Fruit fly (Drosophila melanogaster) whole organism, embryonic: Measurements from ENCODE around the gene mmy.
A peak's percentile ranks its signal among the peaks of the same experiment; 100 is the strongest.

Experiments
- Atf6 ChIP-seq: fragments of 200-800 bp; sonication (Bioruptor generic); IDR thresholded peaks from 2 replicates; pipeline ENCODE4 v1.3.6; 2022; ENCODE audit warnings: missing biosample characterization, missing genetic modification characterization
- Awh ChIP-seq: fragments of 200-800 bp; sonication (Bioruptor generic); IDR thresholded peaks from 2 replicates; pipeline ENCODE4, ENCODE4 v1.3.6; 2022; ENCODE audit warnings: missing biosample characterization, missing genetic modification characterization
- BEAF-32 ChIP-seq: fragments of 200-800 bp; sonication (Bioruptor generic); optimal IDR thresholded peaks from 3 replicates; lab custom pipeline; 2017; ENCODE audit warnings: missing biosample characterization, missing genetic modification characterization, mild to moderate bottlenecking, moderate library complexity, missing genetic modification reagents
- Bgb ChIP-seq: fragments of 200-800 bp; sonication (Bioruptor generic); IDR thresholded peaks from 2 replicates; pipeline ENCODE4 v1.3.6; 2022; ENCODE audit warnings: missing biosample characterization, missing genetic modification characterization; ENCODE audit not compliant: partially characterized antibody
- CG10543 ChIP-seq: fragments of 200-800 bp; sonication (Bioruptor generic); optimal IDR thresholded peaks from 3 replicates; lab custom pipeline; 2017; ENCODE audit warnings: missing biosample characterization, mild to moderate bottlenecking, missing genetic modification characterization, moderate library complexity
- CG12659 ChIP-seq: fragments of 200-800 bp; sonication (Bioruptor generic); optimal IDR thresholded peaks from 3 replicates; lab custom pipeline; 2017; ENCODE audit warnings: mild to moderate bottlenecking, missing biosample characterization, missing genetic modification reagents, missing genetic modification characterization
- CG13624 ChIP-seq: fragments of 200-800 bp; sonication (Bioruptor generic); optimal IDR thresholded peaks from 2 replicates; lab custom pipeline; 2016; ENCODE audit warnings: missing biosample characterization, missing genetic modification characterization
- CG14860 ChIP-seq: fragments of 200-800 bp; sonication (Bioruptor generic); IDR thresholded peaks from 3 replicates; pipeline ENCODE4 v1.3.6; 2022; ENCODE audit warnings: missing biosample characterization, missing genetic modification characterization; ENCODE audit not compliant: partially characterized antibody
- CG17385 ChIP-seq: fragments of 200-800 bp; sonication (Bioruptor generic); optimal IDR thresholded peaks from 3 replicates; lab custom pipeline; 2018; ENCODE audit warnings: missing biosample characterization, mild to moderate bottlenecking, missing genetic modification characterization
- CG17829 ChIP-seq: fragments of 200-800 bp; optimal IDR thresholded peaks from 2 replicates; lab custom pipeline; 2019; ENCODE audit warnings: missing biosample characterization, mild to moderate bottlenecking, missing genetic modification characterization, moderate library complexity
- CG31224 ChIP-seq: fragments of 200-800 bp; sonication (Bioruptor generic); IDR thresholded peaks from 2 replicates; pipeline ENCODE4 v1.3.6; 2022; ENCODE audit warnings: missing biosample characterization, missing genetic modification characterization
- CG32532 ChIP-seq: fragments of 200-800 bp; sonication (Bioruptor generic); IDR thresholded peaks from 2 replicates; pipeline ENCODE4 v1.3.6; 2022; ENCODE audit warnings: missing biosample characterization, missing genetic modification characterization
- CG32772 ChIP-seq: fragments of 200-800 bp; sonication (Bioruptor generic); IDR thresholded peaks from 2 replicates; pipeline ENCODE4 v1.3.6; 2022; ENCODE audit warnings: missing biosample characterization, missing genetic modification characterization
- CG3281 ChIP-seq: fragments of 200-800 bp; sonication (Bioruptor generic); optimal IDR thresholded peaks from 3 replicates; lab custom pipeline; 2017; ENCODE audit warnings: missing biosample characterization, mild to moderate bottlenecking, missing genetic modification characterization
- CG4282 ChIP-seq: fragments of 200-800 bp; sonication (Bioruptor generic); optimal IDR thresholded peaks from 2 replicates; lab custom pipeline; 2016; ENCODE audit warnings: missing biosample characterization, missing genetic modification characterization
- CG4424 ChIP-seq: fragments of 200-800 bp; sonication (Bioruptor generic); optimal IDR thresholded peaks from 3 replicates; lab custom pipeline; 2016; ENCODE audit warnings: missing biosample characterization, missing genetic modification characterization
- CG9797 ChIP-seq: fragments of 200-800 bp; sonication (Bioruptor generic); optimal IDR thresholded peaks from 3 replicates; lab custom pipeline; 2018; ENCODE audit warnings: missing biosample characterization, mild to moderate bottlenecking, missing genetic modification characterization
- CoRest ChIP-seq: fragments of 200-800 bp; sonication (Bioruptor generic); optimal IDR thresholded peaks from 3 replicates; lab custom pipeline; 2018; ENCODE audit warnings: missing biosample characterization, mild to moderate bottlenecking, missing genetic modification characterization, moderate library complexity
- Deaf1 ChIP-seq: fragments of 200-800 bp; optimal IDR thresholded peaks from 3 replicates; lab custom pipeline; 2019; ENCODE audit warnings: missing biosample characterization, mild to moderate bottlenecking, missing genetic modification characterization, moderate library complexity
- Ets97D ChIP-seq: fragments of 200-800 bp; sonication (Bioruptor generic); optimal IDR thresholded peaks from 3 replicates; lab custom pipeline; 2016; ENCODE audit warnings: missing biosample characterization, missing genetic modification characterization
- Fer1 ChIP-seq: fragments of 200-800 bp; sonication (Bioruptor generic); optimal IDR thresholded peaks from 2 replicates; lab custom pipeline; 2017; ENCODE audit warnings: missing biosample characterization, mild to moderate bottlenecking, missing genetic modification characterization
- NC2β ChIP-seq: fragments of 200-800 bp; sonication (Bioruptor generic); optimal IDR thresholded peaks from 2 replicates; lab custom pipeline; 2016; ENCODE audit warnings: missing biosample characterization, missing genetic modification characterization
- Nf-YB ChIP-seq: fragments of 200-800 bp; sonication (Bioruptor generic); optimal IDR thresholded peaks from 3 replicates; lab custom pipeline; 2019; ENCODE audit warnings: missing biosample characterization, mild to moderate bottlenecking, missing genetic modification characterization, moderate library complexity
- Opbp ChIP-seq: fragments of 200-800 bp; sonication (Bioruptor generic); IDR thresholded peaks from 3 replicates; pipeline ENCODE4 v1.3.6; 2022; ENCODE audit warnings: missing biosample characterization, missing genetic modification characterization; ENCODE audit not compliant: partially characterized antibody
- Pdp1 ChIP-seq, 2 experiments: fragments of 200-800 bp; sonication (Bioruptor generic); optimal IDR thresholded peaks; 3 replicates each; lab custom pipeline; 2016; ENCODE audit warnings: missing biosample characterization in 2 of 2, missing genetic modification characterization in 2 of 2, mild to moderate bottlenecking in 1 of 2, moderate library complexity in 1 of 2
- Rx ChIP-seq: fragments of 200-800 bp; sonication (Bioruptor generic); IDR thresholded peaks from 2 replicates; pipeline ENCODE4 v1.3.6; 2022; ENCODE audit warnings: missing biosample characterization, missing genetic modification characterization
- Vsx1 ChIP-seq: fragments of 200-800 bp; sonication (Bioruptor generic); optimal IDR thresholded peaks from 2 replicates; lab custom pipeline; 2017; ENCODE audit warnings: missing biosample characterization, mild to moderate bottlenecking, missing genetic modification characterization, missing genetic modification reagents
- Xbp1 ChIP-seq: fragments of 200-800 bp; sonication (Bioruptor generic); optimal IDR thresholded peaks from 3 replicates; lab custom pipeline; 2016; ENCODE audit warnings: missing biosample characterization, mild to moderate bottlenecking, missing genetic modification characterization
- ap ChIP-seq: fragments of 200-800 bp; sonication (Bioruptor generic); IDR thresholded peaks from 2 replicates; pipeline ENCODE4 v1.3.6; 2022; ENCODE audit warnings: missing biosample characterization, missing genetic modification characterization
- ara ChIP-seq: fragments of 200-800 bp; sonication (Bioruptor generic); IDR thresholded peaks from 2 replicates; pipeline ENCODE4 v1.3.6; 2022; ENCODE audit warnings: missing biosample characterization, missing genetic modification characterization
- chinmo ChIP-seq: fragments of 200-800 bp; sonication (Bioruptor generic); IDR thresholded peaks from 4 replicates; pipeline ENCODE4 v1.3.6; 2022; ENCODE audit warnings: missing biosample characterization, missing genetic modification characterization; ENCODE audit not compliant: partially characterized antibody
- ci ChIP-seq: fragments of 200-800 bp; sonication (Bioruptor generic); IDR thresholded peaks from 3 replicates; pipeline ENCODE4 v1.3.6; 2022; ENCODE audit warnings: missing biosample characterization, missing genetic modification characterization
- dm ChIP-seq: fragments of 200-800 bp; sonication (Bioruptor generic); optimal IDR thresholded peaks from 3 replicates; lab custom pipeline; 2016; ENCODE audit warnings: missing biosample characterization, missing genetic modification characterization
- dpn ChIP-seq, 2 experiments: fragments of 200-800 bp; sonication (Bioruptor generic); optimal IDR thresholded peaks; 3 replicates each; lab custom pipeline; 2016; ENCODE audit warnings: missing biosample characterization in 2 of 2, missing genetic modification characterization in 2 of 2
- gce ChIP-seq: fragments of 200-800 bp; sonication (Bioruptor generic); IDR thresholded peaks from 3 replicates; pipeline ENCODE4 v1.3.6; 2022; ENCODE audit warnings: missing biosample characterization, missing genetic modification characterization
- gcm ChIP-seq: fragments of 200-800 bp; sonication (Bioruptor generic); optimal IDR thresholded peaks from 2 replicates; lab custom pipeline; 2019; ENCODE audit warnings: missing biosample characterization, mild to moderate bottlenecking, missing genetic modification characterization, moderate library complexity
- gcm2 ChIP-seq: fragments of 200-800 bp; sonication (Bioruptor generic); optimal IDR thresholded peaks from 2 replicates; lab custom pipeline; 2016; ENCODE audit warnings: missing biosample characterization, missing genetic modification characterization
- gfzf ChIP-seq: fragments of 200-800 bp; sonication (Bioruptor generic); optimal IDR thresholded peaks from 2 replicates; lab custom pipeline; 2016; ENCODE audit warnings: missing biosample characterization, mild to moderate bottlenecking, missing genetic modification characterization, moderate library complexity
- jigr1 ChIP-seq: fragments of 200-800 bp; sonication (Bioruptor generic); IDR thresholded peaks from 3 replicates; pipeline ENCODE4 v1.3.6; 2022; ENCODE audit warnings: missing biosample characterization, missing genetic modification characterization
- kay ChIP-seq: fragments of 200-800 bp; sonication (Bioruptor generic); optimal IDR thresholded peaks from 2 replicates; lab custom pipeline; 2016; ENCODE audit warnings: missing biosample characterization, missing genetic modification characterization
- lab ChIP-seq: fragments of 200-800 bp; sonication (Bioruptor generic); optimal IDR thresholded peaks from 3 replicates; lab custom pipeline; 2017; ENCODE audit warnings: missing biosample characterization, missing genetic modification characterization, mild to moderate bottlenecking, moderate library complexity, missing genetic modification reagents
- mirr ChIP-seq: fragments of 200-800 bp; sonication (Bioruptor generic); optimal IDR thresholded peaks from 3 replicates; lab custom pipeline; 2018; ENCODE audit warnings: missing biosample characterization, mild to moderate bottlenecking, missing genetic modification characterization
- phol ChIP-seq: fragments of 200-800 bp; sonication (Bioruptor generic); optimal IDR thresholded peaks from 3 replicates; lab custom pipeline; 2018; ENCODE audit warnings: missing biosample characterization, mild to moderate bottlenecking, missing genetic modification characterization, moderate library complexity
- ranshi ChIP-seq: fragments of 200-800 bp; sonication (Bioruptor generic); IDR thresholded peaks from 2 replicates; pipeline ENCODE4 v1.3.6; 2022; ENCODE audit warnings: missing biosample characterization, missing genetic modification characterization
- schlank ChIP-seq: fragments of 200-800 bp; sonication (Bioruptor generic); optimal IDR thresholded peaks from 2 replicates; lab custom pipeline; 2018; ENCODE audit warnings: missing biosample characterization, mild to moderate bottlenecking, missing genetic modification characterization
- stc ChIP-seq: fragments of 200-800 bp; sonication (Bioruptor generic); IDR thresholded peaks from 2 replicates; pipeline ENCODE4 v1.3.6; 2022; ENCODE audit warnings: missing biosample characterization, missing genetic modification characterization
- sug ChIP-seq: fragments of 200-800 bp; optimal IDR thresholded peaks from 2 replicates; lab custom pipeline; 2019; ENCODE audit warnings: missing biosample characterization, mild to moderate bottlenecking, missing genetic modification characterization, moderate library complexity
- tna ChIP-seq: fragments of 200-800 bp; sonication (Bioruptor generic); IDR thresholded peaks from 2 replicates; pipeline ENCODE4 v1.3.6; 2022; ENCODE audit warnings: missing biosample characterization, missing genetic modification characterization; ENCODE audit not compliant: partially characterized antibody
- tx ChIP-seq: fragments of 200-800 bp; sonication (Bioruptor generic); optimal IDR thresholded peaks from 2 replicates; lab custom pipeline; 2016; ENCODE audit warnings: missing biosample characterization, missing genetic modification characterization
- unpg ChIP-seq: fragments of 200-800 bp; sonication (Bioruptor generic); optimal IDR thresholded peaks from 3 replicates; lab custom pipeline; 2018; ENCODE audit warnings: missing biosample characterization, mild to moderate bottlenecking, missing genetic modification characterization, moderate library complexity
- zfh2 ChIP-seq: fragments of 200-800 bp; sonication (Bioruptor generic); optimal IDR thresholded peaks from 2 replicates; lab custom pipeline; 2016; ENCODE audit warnings: missing biosample characterization, missing genetic modification characterization

mmy gene

dm6 chr2L:6424198-6424597 lies 49.5 kb downstream of the mmy start, which contains the start of gene Fic (continued):
- TF ChIP-seq Opbp (GFP tag; lab: Robert Waterston, UW) (peak; percentile 35; the same call in 1 of the 3 replicates), phol (tag; lab: Kevin White, UChicago) (no peak), Vsx1 (no peak), ara (GFP tag; lab: Robert Waterston, UW) (no peak), CG4282 (no peak), Atf6 (0 out of 2 replicates have a peak, but pooled peaks have one; percentile 18), CG12659 (GFP tag; lab: Kevin White, UChicago) (peak; percentile 4), CG32772 (GFP tag; lab: Robert Waterston, UW) (no peak), tna (GFP tag; lab: Robert Waterston, UW) (peak; percentile 28; the same call in 1 of the 2 replicates), dpn (GFP tag; optimal IDR thresholded peaks at IDR 0.05; lab: Kevin White, UChicago) (no peak), gce (no peak), Xbp1 (GFP tag; lab: Kevin White, UChicago) (peak; percentile 90), lab (GFP tag; lab: Kevin White, UChicago) (no peak), ap (no peak), CG4424 (GFP tag; lab: Kevin White, UChicago) (no peak), tx (GFP tag; lab: Kevin White, UChicago) (no peak), CG17829 (tag; lab: Kevin White, UChicago) (peak; percentile 0), CG17385 (GFP tag; lab: Kevin White, UChicago) (peak; percentile 97), stc (GFP tag; lab: Robert Waterston, UW) (peak; percentile 27; the same call in 1 of the 2 replicates), kay (GFP tag; lab: Kevin White, UChicago) (no peak), CG9797 (peak; percentile 68), Ets97D (no peak), gfzf (GFP tag; lab: Kevin White, UChicago) (peak; percentile 55), Fer1 (GFP tag; lab: Kevin White, UChicago) (no peak)

- TF ChIP-seq CG14860 = no peak
- no peak for TF ChIP-seq NC2β (GFP tag; lab: Kevin White, UChicago)
- TF ChIP-seq Deaf1 = peak; percentile 63
- TF ChIP-seq jigr1 (GFP tag; lab: Robert Waterston, UW) = no peak
- TF ChIP-seq Nf-YB (GFP tag; lab: Kevin White, UChicago) = no peak
- TF ChIP-seq zfh2 (GFP tag; lab: Kevin White, UChicago) = no peak
- peak; percentile 62 for TF ChIP-seq sug (tag; lab: Kevin White, UChicago)
- no peak for TF ChIP-seq CG3281 (GFP tag; lab: Kevin White, UChicago)
- TF ChIP-seq unpg = no peak
- TF ChIP-seq CG13624 (GFP tag; lab: Kevin White, UChicago) = no peak
- TF ChIP-seq chinmo (GFP tag; lab: Robert Waterston, UW) = 0 out of 4 replicates have a peak, but pooled peaks have one; percentile 62
- no peak for TF ChIP-seq gcm2 (GFP tag; lab: Kevin White, UChicago)
- no peak for TF ChIP-seq Awh
- TF ChIP-seq mirr (GFP tag; lab: Kevin White, UChicago) = peak; percentile 39
- TF ChIP-seq CG32532 (GFP tag; lab: Robert Waterston, UW) = no peak
- no peak for TF ChIP-seq BEAF-32 (GFP tag; lab: Kevin White, UChicago)
- TF ChIP-seq ranshi (GFP tag; lab: Robert Waterston, UW) = no peak
- peak; percentile 20; the same call in 1 of the 3 replicates for TF ChIP-seq ci
- peak; percentile 55 for TF ChIP-seq CG31224 (GFP tag; lab: Robert Waterston, UW)
- no peak for TF ChIP-seq Rx (GFP tag; lab: Robert Waterston, UW)
- peak; percentile 52 for TF ChIP-seq CG10543 (GFP tag; lab: Kevin White, UChicago)
- TF ChIP-seq schlank (tag; lab: Kevin White, UChicago) = no peak
- no peak for TF ChIP-seq dm (GFP tag; lab: Kevin White, UChicago)
- TF ChIP-seq Bgb (GFP tag; lab: Robert Waterston, UW) = 0 out of 2 replicates have a peak, but pooled peaks have one; percentile 14
- no peak for TF ChIP-seq CoRest
- TF ChIP-seq Pdp1 (GFP tag; optimal IDR thresholded peaks at IDR 0.05; lab: Kevin White, UChicago) = peak in 1 of 2 experiments; percentile 58
- peak; percentile 42 for TF ChIP-seq gcm (GFP tag; lab: Kevin White, UChicago)
These were observed 50.6 kb downstream of the mmy start, which contains the start of gene Tig for dm6 chr2L:6423148-6423547. Gene Tig, minus strand, starts transcription at chr2L:6423310.
